Worm (Caenorhabditis elegans): Measurements from ENCODE around the gene F54D5.24.

Gene F54D5.24

ce11 chrII:11534429-11535099 is 21.2 kb upstream of the F54D5.24 start, which contains the start of gene Y62F5A.12 (continued):
- peak; percentile 89 for TF ChIP-seq pqm-1 (tag; optimal IDR thresholded peaks at IDR 0.05)
- peak; percentile 79 for TF ChIP-seq elt-4 (tag; optimal IDR thresholded peaks at IDR 0.05)
- TF ChIP-seq ceh-31 (tag; optimal IDR thresholded peaks at IDR 0.05): peak; percentile 100
- peak; percentile 92 for TF ChIP-seq zip-5 (tag; optimal IDR thresholded peaks at IDR 0.05)
- peak; percentile 54 for TF ChIP-seq sox-4 (tag; optimal IDR thresholded peaks at IDR 0.05)
- TF ChIP-seq sox-2 (GFP tag; IDR thresholded peaks at IDR 0.05): peak; percentile 35; the same call in 1 of the 2 replicates
- TF ChIP-seq ceh-6 (GFP tag; optimal IDR thresholded peaks at IDR 0.05): peak; percentile 45
- TF ChIP-seq lin-11 (tag; optimal IDR thresholded peaks at IDR 0.05): peak; percentile 22
- peak; percentile 97 for TF ChIP-seq C08G9.2 (tag; optimal IDR thresholded peaks at IDR 0.05)
- TF ChIP-seq C38D4.7 (GFP tag; optimal IDR thresholded peaks at IDR 0.05): peak; percentile 41
- TF ChIP-seq unc-86 (tag; optimal IDR thresholded peaks at IDR 0.05): peak; percentile 79
- TF ChIP-seq ttx-3 (tag; optimal IDR thresholded peaks at IDR 0.05): peak; percentile 30
- peak; percentile 95 for TF ChIP-seq ceh-34 (tag; optimal IDR thresholded peaks at IDR 0.05)
- peak; percentile 90 for TF ChIP-seq ceh-45 (GFP tag; IDR thresholded peaks at IDR 0.05)
- peak; percentile 83 for TF ChIP-seq unc-3 (GFP tag; conservative IDR thresholded peaks at IDR 0.05)
- TF ChIP-seq unc-3 (tag; optimal IDR thresholded peaks at IDR 0.05): peak; percentile 66
- peak; percentile 49 for TF ChIP-seq pha-2 (tag; optimal IDR thresholded peaks at IDR 0.05)
- TF ChIP-seq dmd-4 (tag; optimal IDR thresholded peaks at IDR 0.05; ENCODE audit: borderline replicate concordance): peak; percentile 94
- TF ChIP-seq pag-3 (tag; optimal IDR thresholded peaks at IDR 0.05; ENCODE audit: borderline replicate concordance): peak; percentile 96
- peak; percentile 57 for TF ChIP-seq fkh-6 (tag; optimal IDR thresholded peaks at IDR 0.05)
- TF ChIP-seq che-1 (tag; optimal IDR thresholded peaks at IDR 0.05): peak; percentile 21
- peak; percentile 99 for TF ChIP-seq tbx-2 (tag; optimal IDR thresholded peaks at IDR 0.05)
- TF ChIP-seq ets-4 (tag; optimal IDR thresholded peaks at IDR 0.05): peak; percentile 97
- TF ChIP-seq Y22D7AL.16 (tag; optimal IDR thresholded peaks at IDR 0.05): peak; percentile 5
- peak; percentile 89 for TF ChIP-seq ceh-18 (tag; optimal IDR thresholded peaks at IDR 0.05)

DNA sequence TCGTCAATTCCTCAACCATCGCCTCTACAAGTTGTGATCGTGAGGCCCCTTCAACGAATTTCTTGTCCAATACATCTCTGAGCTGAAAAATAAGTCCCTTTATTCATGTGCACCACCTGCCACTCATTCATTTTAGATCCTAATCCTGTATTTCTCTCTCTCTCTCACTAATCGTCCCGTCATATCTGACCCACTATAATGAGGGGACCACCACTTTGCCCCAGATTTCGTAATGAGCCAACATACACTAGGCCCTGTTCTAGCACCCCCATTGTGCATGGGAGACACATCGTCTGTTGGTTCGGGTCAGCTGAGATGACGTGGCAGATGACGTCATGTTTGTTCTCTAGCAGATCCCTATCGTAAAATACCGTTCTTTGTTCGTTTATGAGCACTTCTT is 20.3 kb upstream of the F54D5.24 start:
- peak; percentile 42 for TF ChIP-seq ceh-31 (tag; optimal IDR thresholded peaks at IDR 0.05)
- TF ChIP-seq gmeb-2 (tag; optimal IDR thresholded peaks at IDR 0.05): peak; percentile 4
- peak; percentile 68 for TF ChIP-seq ref-2 (tag; optimal IDR thresholded peaks at IDR 0.05)
- no peak for TF ChIP-seq pat-9 (tag; optimal IDR thresholded peaks at IDR 0.05)
- TF ChIP-seq madf-2 (tag; optimal IDR thresholded peaks at IDR 0.05): no peak
- TF ChIP-seq tbx-2 (tag; optimal IDR thresholded peaks at IDR 0.05): peak; percentile 48
- TF ChIP-seq sdc-2 (tag; optimal IDR thresholded peaks at IDR 0.05): peak; percentile 36

DNA sequence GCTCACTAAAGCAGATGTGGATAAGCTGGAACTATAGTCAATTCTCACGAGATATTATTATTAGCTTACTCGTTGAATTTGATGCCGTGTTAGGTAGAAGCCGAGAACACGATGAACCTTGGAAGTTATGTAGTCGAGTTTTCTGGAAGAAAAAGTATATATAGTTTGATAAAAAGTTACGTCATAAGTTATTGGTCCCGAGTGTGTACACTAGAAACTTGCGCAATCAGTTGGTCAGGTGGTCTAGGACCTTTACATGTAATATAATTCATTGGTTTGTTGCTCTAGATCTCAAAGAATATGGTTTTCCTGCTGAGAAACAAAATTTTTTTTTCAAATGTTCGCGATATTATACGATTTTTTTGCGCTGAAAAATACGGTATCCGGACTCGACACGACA is 19.8 kb upstream of the F54D5.24 start:
- TF ChIP-seq elt-2 (tag; optimal IDR thresholded peaks at IDR 0.05) (peak; percentile 43), sox-2 (GFP tag; IDR thresholded peaks at IDR 0.05) (no peak), tbx-7 (tag; optimal IDR thresholded peaks at IDR 0.05) (no peak)

DNA sequence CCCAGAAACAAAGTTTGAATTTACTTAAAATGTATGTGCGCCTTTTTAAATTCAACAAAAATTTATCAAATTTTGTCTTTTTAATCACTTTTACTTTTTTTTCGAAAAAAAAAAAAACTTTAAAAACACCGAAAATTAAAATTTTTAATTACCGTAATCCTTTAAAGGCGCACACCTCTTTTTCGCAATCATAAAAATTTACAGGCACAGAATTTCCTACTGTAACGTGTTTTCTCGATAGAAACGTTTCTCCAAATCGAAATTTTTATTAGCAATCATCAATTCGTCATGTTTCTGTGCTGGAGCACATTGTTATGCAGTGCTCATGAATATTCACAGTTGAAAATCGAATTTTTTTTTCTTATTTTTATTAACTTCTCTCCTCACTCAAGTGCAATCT is 19.2 kb upstream of the F54D5.24 start:
- TF ChIP-seq pha-4 (tag; optimal IDR thresholded peaks at IDR 0.05) (no peak), syd-9 (tag; optimal IDR thresholded peaks at IDR 0.05) (no peak), K09A11.1 (tag; optimal IDR thresholded peaks at IDR 0.05; ENCODE audit: insufficient read depth) (no peak), gmeb-2 (tag; optimal IDR thresholded peaks at IDR 0.05) (no peak), pqm-1 (tag; optimal IDR thresholded peaks at IDR 0.05) (no peak), lim-6 (tag; optimal IDR thresholded peaks at IDR 0.05) (no peak), nhr-11 (tag; optimal IDR thresholded peaks at IDR 0.05) (no peak), hlh-30 (tag; optimal IDR thresholded peaks at IDR 0.05; ENCODE audit: insufficient read depth) (no peak), elt-2 (tag; optimal IDR thresholded peaks at IDR 0.05) (no peak), pat-9 (tag; optimal IDR thresholded peaks at IDR 0.05) (no peak), ceh-31 (tag; optimal IDR thresholded peaks at IDR 0.05) (no peak), ceh-34 (tag; optimal IDR thresholded peaks at IDR 0.05) (no peak), zip-5 (tag; optimal IDR thresholded peaks at IDR 0.05) (no peak), ceh-19 (GFP tag; optimal IDR thresholded peaks at IDR 0.05) (no peak), lin-11 (tag; optimal IDR thresholded peaks at IDR 0.05) (no peak), odd-2 (tag; optimal IDR thresholded peaks at IDR 0.05) (no peak)
